Worm (Caenorhabditis elegans): Measurements from ENCODE around the gene cdh-4.

ce11 chrIII:4540604-4541003 lies 20.4 kb downstream of the cdh-4 start, which contains the start of gene ugt-62:
- no peak for TF ChIP-seq F13C5.2 (tag; optimal IDR thresholded peaks at IDR 0.05)
- TF ChIP-seq pes-1 (GFP tag; IDR thresholded peaks at IDR 0.05): no peak
- no peak for TF ChIP-seq scrt-1 (GFP tag; IDR thresholded peaks at IDR 0.05)
- no peak for TF ChIP-seq flt-1 (GFP tag; IDR thresholded peaks at IDR 0.05)
- TF ChIP-seq tra-4 (tag; optimal IDR thresholded peaks at IDR 0.05): no peak
- no peak for TF ChIP-seq ama-1 (optimal IDR thresholded peaks at IDR 0.05)
- no peak for TF ChIP-seq tbx-37 (GFP tag; conservative IDR thresholded peaks at IDR 0.05)
